Worm (Caenorhabditis elegans): ENCODE data around the gene C16C8.4.

- TF ChIP-seq lin-13 (GFP tag; optimal IDR thresholded peaks at IDR 0.05): no peak
- TF ChIP-seq mab-5 (tag; optimal IDR thresholded peaks at IDR 0.05): no peak
- no peak for TF ChIP-seq ztf-11 (tag; optimal IDR thresholded peaks at IDR 0.05)
- TF ChIP-seq nhr-237 (tag; optimal IDR thresholded peaks at IDR 0.05): no peak
- TF ChIP-seq lsy-2 (tag; optimal IDR thresholded peaks at IDR 0.05): no peak
- TF ChIP-seq nhr-6 (tag; optimal IDR thresholded peaks at IDR 0.05): no peak
- no peak for TF ChIP-seq unc-39 (tag; optimal IDR thresholded peaks at IDR 0.05)
- TF ChIP-seq nhr-25 (tag; optimal IDR thresholded peaks at IDR 0.05): no peak
- TF ChIP-seq elt-1 (tag; optimal IDR thresholded peaks at IDR 0.05): no peak
- TF ChIP-seq nhr-12 (tag; optimal IDR thresholded peaks at IDR 0.05): no peak
- no peak for TF ChIP-seq lin-39 (tag; optimal IDR thresholded peaks at IDR 0.05)
These were observed 4.1 kb downstream of the C16C8.4 start for ce11 chrII:3439842-3440640.
